Fruit fly (Drosophila melanogaster) whole organism, embryonic: ENCODE measurements around the gene drl.

Experiments used
- CG12155 ChIP-seq: fragments of 200-800 bp; sonication (Bioruptor generic); optimal IDR thresholded peaks from 3 replicates; lab custom pipeline; 2016; ENCODE audit warnings: missing biosample characterization, missing genetic modification characterization
- CG1233 ChIP-seq: fragments of 200-800 bp; sonication (Bioruptor generic); optimal IDR thresholded peaks from 4 replicates; lab custom pipeline; 2018; ENCODE audit warnings: missing biosample characterization, mild to moderate bottlenecking, missing genetic modification characterization
- CG13287 ChIP-seq: fragments of 200-800 bp; sonication (Bioruptor generic); IDR thresholded peaks from 2 replicates; pipeline ENCODE4 v1.3.6; 2022; ENCODE audit warnings: missing biosample characterization, missing genetic modification characterization; ENCODE audit not compliant: partially characterized antibody
- CG15073 ChIP-seq: fragments of 200-800 bp; sonication (Bioruptor generic); optimal IDR thresholded peaks from 2 replicates; lab custom pipeline; 2016; ENCODE audit warnings: missing biosample characterization, missing genetic modification characterization
- CG15479 ChIP-seq: fragments of 200-800 bp; sonication (Bioruptor generic); optimal IDR thresholded peaks from 3 replicates; lab custom pipeline; 2019; ENCODE audit warnings: missing biosample characterization, mild to moderate bottlenecking, missing genetic modification characterization, moderate library complexity
- CG17361 ChIP-seq: fragments of 200-800 bp; sonication (Bioruptor generic); IDR thresholded peaks from 3 replicates; pipeline ENCODE4 v1.3.6; 2022; ENCODE audit warnings: missing biosample characterization, missing genetic modification characterization
- CG18262 ChIP-seq: fragments of 200-800 bp; optimal IDR thresholded peaks from 3 replicates; lab custom pipeline; 2019; ENCODE audit warnings: missing biosample characterization, mild to moderate bottlenecking, missing genetic modification characterization, moderate library complexity
- CG18476 ChIP-seq: fragments of 200-800 bp; sonication (Bioruptor generic); optimal IDR thresholded peaks from 2 replicates; lab custom pipeline; 2016; ENCODE audit warnings: missing biosample characterization, mild to moderate bottlenecking, missing genetic modification characterization
- CG18599 ChIP-seq: fragments of 200-800 bp; sonication (Bioruptor generic); optimal IDR thresholded peaks from 3 replicates; lab custom pipeline; 2017; ENCODE audit warnings: missing biosample characterization, missing genetic modification characterization, mild to moderate bottlenecking, moderate library complexity, missing genetic modification reagents
- CG2199 ChIP-seq: fragments of 200-800 bp; sonication (Bioruptor generic); IDR thresholded peaks from 3 replicates; pipeline ENCODE4 v1.3.6; 2022; ENCODE audit warnings: missing biosample characterization, missing genetic modification characterization
- CG3726 ChIP-seq: fragments of 200-800 bp; sonication (Bioruptor generic); IDR thresholded peaks from 3 replicates; pipeline ENCODE4, ENCODE4 v1.3.6; 2022; ENCODE audit warnings: missing biosample characterization, missing genetic modification characterization
- CG6254 ChIP-seq: fragments of 200-800 bp; sonication (Bioruptor generic); optimal IDR thresholded peaks from 3 replicates; lab custom pipeline; 2017; ENCODE audit warnings: mild to moderate bottlenecking, missing biosample characterization, missing genetic modification reagents, missing genetic modification characterization
- CG6272 ChIP-seq: fragments of 200-800 bp; sonication (Bioruptor generic); IDR thresholded peaks from 2 replicates; pipeline ENCODE4 v1.3.6; 2022; ENCODE audit warnings: missing biosample characterization, missing genetic modification characterization
- CG6813 ChIP-seq: fragments of 200-800 bp; sonication (Bioruptor generic); optimal IDR thresholded peaks from 2 replicates; lab custom pipeline; 2017; ENCODE audit warnings: missing biosample characterization, missing genetic modification characterization, mild to moderate bottlenecking, moderate library complexity, missing genetic modification reagents
- CG9727 ChIP-seq: fragments of 200-800 bp; sonication (Bioruptor generic); optimal IDR thresholded peaks from 3 replicates; lab custom pipeline; 2017; ENCODE audit warnings: missing biosample characterization, mild to moderate bottlenecking, missing genetic modification characterization
- CG9932 ChIP-seq: fragments of 200-800 bp; sonication (Bioruptor generic); IDR thresholded peaks from 2 replicates; pipeline ENCODE4 v1.3.6; 2022; ENCODE audit warnings: missing biosample characterization, missing genetic modification characterization
- CkIIα-i1 ChIP-seq: fragments of 200-800 bp; sonication (Bioruptor generic); IDR thresholded peaks from 2 replicates; pipeline ENCODE4 v1.3.6; 2022; ENCODE audit warnings: missing biosample characterization, missing genetic modification characterization
- D ChIP-seq, 2 experiments: fragments of 200-800 bp in 1 of 2; fragments of >200 bp in 1 of 2; sonication (Bioruptor generic) in 1 of 2; optimal IDR thresholded peaks; 2 replicates in 1 of 2; 3 replicates in 1 of 2; lab custom pipeline; 2017; ENCODE audit warnings: mild to moderate bottlenecking in 1 of 2, missing biosample characterization in 1 of 2, missing genetic modification characterization in 1 of 2, missing genetic modification reagents in 1 of 2
- Dad ChIP-seq: fragments of 200-800 bp; sonication (Bioruptor generic); optimal IDR thresholded peaks from 3 replicates; lab custom pipeline; 2016; ENCODE audit warnings: missing biosample characterization, missing genetic modification characterization
- Hsf ChIP-seq: fragments of 200-800 bp; sonication (Bioruptor generic); optimal IDR thresholded peaks from 3 replicates; lab custom pipeline; 2016; ENCODE audit warnings: missing biosample characterization, missing genetic modification characterization
- Max ChIP-seq: fragments of 200-800 bp; sonication (Bioruptor generic); optimal IDR thresholded peaks from 2 replicates; lab custom pipeline; 2016; ENCODE audit warnings: missing biosample characterization, mild to moderate bottlenecking, missing genetic modification characterization
- Rfx ChIP-seq: fragments of 200-800 bp; sonication (Bioruptor generic); IDR thresholded peaks from 2 replicates; pipeline ENCODE4 v1.3.6; 2022; ENCODE audit warnings: missing biosample characterization, missing genetic modification characterization
- al ChIP-seq: fragments of 200-800 bp; sonication (Bioruptor generic); IDR thresholded peaks from 2 replicates; pipeline ENCODE4 v1.3.6; 2022; ENCODE audit warnings: missing biosample characterization, missing genetic modification characterization
- amos ChIP-seq: fragments of 200-800 bp; sonication (Bioruptor generic); IDR thresholded peaks from 2 replicates; pipeline ENCODE4 v1.3.6; 2022; ENCODE audit warnings: missing biosample characterization, missing genetic modification characterization; ENCODE audit not compliant: partially characterized antibody
- cad ChIP-seq: fragments of >200 bp; optimal IDR thresholded peaks from 2 replicates; lab custom pipeline; 2017; ENCODE audit warnings: missing biosample characterization, missing genetic modification characterization
- corto ChIP-seq: fragments of 200-800 bp; sonication (Bioruptor generic); optimal IDR thresholded peaks from 2 replicates; lab custom pipeline; 2016; ENCODE audit warnings: missing biosample characterization, mild to moderate bottlenecking, missing genetic modification characterization, moderate library complexity
- dan ChIP-seq: fragments of 200-800 bp; sonication (Bioruptor generic); IDR thresholded peaks from 2 replicates; pipeline ENCODE4 v1.3.6; 2022; ENCODE audit warnings: missing biosample characterization, missing genetic modification characterization
- disco-r ChIP-seq: fragments of 200-800 bp; sonication (Bioruptor generic); optimal IDR thresholded peaks from 2 replicates; lab custom pipeline; 2016; ENCODE audit warnings: missing biosample characterization, missing genetic modification characterization
- grau ChIP-seq: fragments of 200-800 bp; optimal IDR thresholded peaks from 3 replicates; lab custom pipeline; 2019; ENCODE audit warnings: missing biosample characterization, mild to moderate bottlenecking, missing genetic modification characterization, moderate library complexity
- h ChIP-seq: fragments of >200 bp; optimal IDR thresholded peaks from 2 replicates; lab custom pipeline; 2017
- lbe ChIP-seq: fragments of 200-800 bp; sonication (Bioruptor generic); optimal IDR thresholded peaks from 2 replicates; lab custom pipeline; 2016; ENCODE audit warnings: missing biosample characterization, mild to moderate bottlenecking, missing genetic modification characterization
- pan ChIP-seq, 4 experiments: fragments of >200 bp in 3 of 4; fragments of 200-800 bp in 1 of 4; sonication (Bioruptor generic) in 1 of 4; optimal IDR thresholded peaks in 3 of 4; IDR thresholded peaks in 1 of 4; 2 replicates each; pipeline versions ENCODE4 v1.3.6 to Lab custom; 2017 to 2022; ENCODE audit warnings: missing biosample characterization in 2 of 4, missing genetic modification characterization in 2 of 4, mixed read lengths in 1 of 4
- pfk ChIP-seq: fragments of 200-800 bp; sonication (Bioruptor generic); optimal IDR thresholded peaks from 2 replicates; lab custom pipeline; 2018; ENCODE audit warnings: missing biosample characterization, mild to moderate bottlenecking, missing genetic modification characterization, moderate library complexity
- sens ChIP-seq: fragments of 200-800 bp; sonication (Bioruptor generic); peaks from one replicate; lab custom pipeline; 2016; ENCODE audit warnings: missing biosample characterization, missing genetic modification characterization
- slou ChIP-seq: fragments of 200-800 bp; sonication (Bioruptor generic); optimal IDR thresholded peaks from 3 replicates; lab custom pipeline; 2016; ENCODE audit warnings: missing biosample characterization, missing genetic modification characterization
- sob ChIP-seq: fragments of 200-800 bp; sonication (Bioruptor generic); IDR thresholded peaks from 2 replicates; pipeline ENCODE4 v1.3.6; 2022; ENCODE audit warnings: missing biosample characterization, missing genetic modification characterization
- tll ChIP-seq, 2 experiments: fragments of 200-800 bp in 1 of 2; fragments of >200 bp in 1 of 2; sonication (Bioruptor generic) in 1 of 2; optimal IDR thresholded peaks; 2 replicates each; lab custom pipeline; 2017 to 2019; ENCODE audit warnings: missing biosample characterization in 2 of 2, missing genetic modification characterization in 2 of 2, mild to moderate bottlenecking in 1 of 2, moderate library complexity in 1 of 2
- zfh2 ChIP-seq: fragments of 200-800 bp; sonication (Bioruptor generic); optimal IDR thresholded peaks from 2 replicates; lab custom pipeline; 2016; ENCODE audit warnings: missing biosample characterization, missing genetic modification characterization

The drl gene

dm6 chr2L:19162330-19163100, 27.6 kb upstream of the drl start:
- TF ChIP-seq CG15073 (GFP tag; lab: Kevin White, UChicago) (peak; percentile 94), CG6272 (no peak), disco-r (GFP tag; lab: Kevin White, UChicago) (no peak), D (optimal IDR thresholded peaks at IDR 0.05; lab: Kevin White, UChicago) (peak; percentile 27), D (GFP tag; optimal IDR thresholded peaks at IDR 0.05; lab: Kevin White, UChicago) (no peak), CkIIα-i1 (GFP tag; lab: Robert Waterston, UW) (no peak), CG18262 (peak; percentile 16), CG17361 (no peak), CG13287 (no peak), CG6254 (GFP tag; lab: Kevin White, UChicago) (peak; percentile 7), CG18599 (GFP tag; lab: Kevin White, UChicago) (no peak), h (no peak), CG2199 (GFP tag; lab: Robert Waterston, UW) (peak; percentile 55; the same call in 2 of the 3 replicates), CG9932 (GFP tag; lab: Robert Waterston, UW) (no peak), slou (GFP tag; lab: Kevin White, UChicago) (no peak), al (GFP tag; lab: Robert Waterston, UW) (no peak), CG18476 (GFP tag; lab: Kevin White, UChicago) (no peak), CG3726 (GFP tag; lab: Robert Waterston, UW) (no peak), CG6813 (GFP tag; lab: Kevin White, UChicago) (no peak), CG1233 (GFP tag; lab: Kevin White, UChicago) (no peak), lbe (GFP tag; lab: Kevin White, UChicago) (peak; percentile 46), Max (GFP tag; lab: Kevin White, UChicago) (no peak), pfk (GFP tag; lab: Kevin White, UChicago) (peak; percentile 69), Hsf (GFP tag; lab: Kevin White, UChicago) (no peak), tll (GFP tag; optimal IDR thresholded peaks at IDR 0.05; lab: Kevin White, UChicago) (peak in 1 of 2 experiments; percentile 37), corto (peak; percentile 48), CG9727 (GFP tag; lab: Kevin White, UChicago) (no peak), grau (tag; lab: Kevin White, UChicago) (peak; percentile 17), sens (GFP tag; lab: Kevin White, UChicago) (peak; percentile 53), CG15479 (GFP tag; lab: Kevin White, UChicago) (peak; percentile 96), amos (GFP tag; lab: Robert Waterston, UW) (no peak), Dad (GFP tag; lab: Kevin White, UChicago) (no peak), Rfx (0 out of 2 replicates have a peak, but pooled peaks have one; percentile 4), cad (peak; percentile 82), pan (optimal IDR thresholded peaks at IDR 0.05; lab: Kevin White, UChicago) (no peak), pan (GFP tag; optimal IDR thresholded peaks at IDR 0.05 in 1 of 2, IDR thresholded peaks at IDR 0.05 in 1 of 2) (peak in 1 of 2 experiments; percentile 12), dan (GFP tag; lab: Robert Waterston, UW) (no peak), zfh2 (no peak), CG12155 (GFP tag; lab: Kevin White, UChicago) (no peak), sob (GFP tag; lab: Robert Waterston, UW) (no peak)
